Worm (Caenorhabditis elegans) whole organism, L3 larva: Measurements from ENCODE around the gene T04C10.3.

Experiments used
- R02D3.7 ChIP-seq: fragments of 150-350 bp; optimal IDR thresholded peaks from 2 replicates; lab custom pipeline; 2014; ENCODE audit warnings: missing biosample characterization, missing genetic modification characterization
- ZK546.5 ChIP-seq: sonication (generic microtip); optimal IDR thresholded peaks from 2 replicates; lab custom pipeline; 2017; ENCODE audit warnings: missing biosample characterization, missing genetic modification characterization
- aly-2 ChIP-seq: fragments of 150-350 bp; optimal IDR thresholded peaks from 2 replicates; lab custom pipeline; 2014; ENCODE audit warnings: missing biosample characterization, missing genetic modification characterization
- ama-1 ChIP-seq: fragments of 150-350 bp; optimal IDR thresholded peaks from 2 replicates; lab custom pipeline; 2018
- ceh-16 ChIP-seq: sonication (generic microtip); optimal IDR thresholded peaks from 2 replicates; lab custom pipeline; 2017; ENCODE audit warnings: missing biosample characterization, missing genetic modification characterization
- ceh-28 ChIP-seq: fragments of 150-350 bp; optimal IDR thresholded peaks from 2 replicates; lab custom pipeline; 2014; ENCODE audit warnings: missing biosample characterization, missing genetic modification reagents, missing genetic modification characterization
- ceh-82 ChIP-seq: fragments of 150-350 bp; optimal IDR thresholded peaks from 2 replicates; lab custom pipeline; 2014; ENCODE audit warnings: missing biosample characterization, missing genetic modification characterization
- ceh-9 ChIP-seq: sonication (generic microtip); optimal IDR thresholded peaks from 2 replicates; lab custom pipeline; 2018; ENCODE audit warnings: missing biosample characterization, missing genetic modification characterization
- daf-12 ChIP-seq: fragments of 150-350 bp; optimal IDR thresholded peaks from 2 replicates; lab custom pipeline; 2014; ENCODE audit warnings: missing biosample characterization, missing genetic modification reagents, missing genetic modification characterization
- egl-27 ChIP-seq: sonication (generic microtip); optimal IDR thresholded peaks from 4 replicates; lab custom pipeline; 2017; ENCODE audit warnings: missing biosample characterization, missing genetic modification reagents, missing genetic modification characterization
- egl-5 ChIP-seq: fragments of 150-350 bp; optimal IDR thresholded peaks from 2 replicates; lab custom pipeline; 2017; ENCODE audit warnings: missing biosample characterization, missing genetic modification reagents, missing genetic modification characterization, inconsistent platforms
- elt-1 ChIP-seq: fragments of 150-350 bp; optimal IDR thresholded peaks from 2 replicates; lab custom pipeline; 2014; ENCODE audit warnings: missing biosample characterization, missing genetic modification characterization
- elt-3 ChIP-seq, 3 experiments: fragments of 150-350 bp in 1 of 3; sonication (generic microtip) in 2 of 3; optimal IDR thresholded peaks; 2 replicates in 2 of 3; 4 replicates in 1 of 3; lab custom pipeline; 2014 to 2017; ENCODE audit warnings: missing biosample characterization in 3 of 3, missing genetic modification characterization in 3 of 3
- eor-1 ChIP-seq, 2 experiments: fragments of 150-350 bp; optimal IDR thresholded peaks; 2 replicates each; lab custom pipeline; 2014 to 2018; ENCODE audit warnings: missing biosample characterization in 2 of 2, missing genetic modification characterization in 2 of 2
- fkh-10 ChIP-seq: sonication (generic microtip); optimal IDR thresholded peaks from 2 replicates; lab custom pipeline; 2017; ENCODE audit warnings: missing biosample characterization, missing genetic modification reagents, missing genetic modification characterization
- fkh-2 ChIP-seq: fragments of 150-350 bp; optimal IDR thresholded peaks from 2 replicates; lab custom pipeline; 2014; ENCODE audit warnings: missing biosample characterization, missing genetic modification reagents, missing genetic modification characterization
- fos-1 ChIP-seq: fragments of 150-350 bp; optimal IDR thresholded peaks from 2 replicates; lab custom pipeline; 2014; ENCODE audit warnings: missing biosample characterization, missing genetic modification characterization
- hmg-11 ChIP-seq: sonication (generic microtip); optimal IDR thresholded peaks from 2 replicates; lab custom pipeline; 2016; ENCODE audit warnings: missing genetic modification characterization, missing compliant biosample characterization
- jun-1 ChIP-seq: fragments of 150-350 bp; optimal IDR thresholded peaks from 2 replicates; lab custom pipeline; 2014; ENCODE audit warnings: missing biosample characterization, missing genetic modification reagents, missing genetic modification characterization
- lin-15B ChIP-seq: fragments of 150-350 bp; optimal IDR thresholded peaks from 2 replicates; lab custom pipeline; 2014; ENCODE audit warnings: missing biosample characterization, missing genetic modification characterization
- lin-39 ChIP-seq: fragments of 150-350 bp; optimal IDR thresholded peaks from 2 replicates; lab custom pipeline; 2018; ENCODE audit warnings: missing biosample characterization, missing genetic modification reagents, missing genetic modification characterization
- lsy-12 ChIP-seq: sonication (generic microtip); optimal IDR thresholded peaks from 2 replicates; lab custom pipeline; 2016; ENCODE audit warnings: mild to moderate bottlenecking, missing genetic modification characterization, missing compliant biosample characterization
- mdl-1 ChIP-seq: fragments of 150-350 bp; optimal IDR thresholded peaks from 2 replicates; lab custom pipeline; 2014; ENCODE audit warnings: missing biosample characterization, missing genetic modification characterization
- mml-1 ChIP-seq: fragments of 150-350 bp; sonication (generic microtip); optimal IDR thresholded peaks from 3 replicates; lab custom pipeline; 2014; ENCODE audit warnings: missing biosample characterization, missing genetic modification characterization
- nfya-1 ChIP-seq: sonication (generic microtip); optimal IDR thresholded peaks from 2 replicates; lab custom pipeline; 2017; ENCODE audit warnings: missing genetic modification characterization, mild to moderate bottlenecking, missing compliant biosample characterization, antibody characterized with exemption, moderate library complexity; ENCODE audit not compliant: insufficient read depth
- nhr-11 ChIP-seq: fragments of 150-350 bp; optimal IDR thresholded peaks from 2 replicates; lab custom pipeline; 2014; ENCODE audit warnings: missing biosample characterization, missing genetic modification characterization
- nhr-12 ChIP-seq: fragments of 150-350 bp; optimal IDR thresholded peaks from 2 replicates; lab custom pipeline; 2014; ENCODE audit warnings: missing biosample characterization, missing genetic modification characterization
- nhr-23 ChIP-seq: fragments of 150-350 bp; optimal IDR thresholded peaks from 2 replicates; lab custom pipeline; 2014; ENCODE audit warnings: missing biosample characterization, missing genetic modification reagents, missing genetic modification characterization
- nhr-25 ChIP-seq: sonication (generic microtip); optimal IDR thresholded peaks from 2 replicates; lab custom pipeline; 2017; ENCODE audit warnings: missing biosample characterization, missing genetic modification characterization
- nhr-28 ChIP-seq: fragments of 150-350 bp; optimal IDR thresholded peaks from 2 replicates; lab custom pipeline; 2014; ENCODE audit warnings: missing biosample characterization, missing genetic modification characterization
- nhr-43 ChIP-seq: sonication (generic microtip); optimal IDR thresholded peaks from 2 replicates; lab custom pipeline; 2016; ENCODE audit warnings: mild to moderate bottlenecking, missing genetic modification characterization, missing compliant biosample characterization; ENCODE audit not compliant: poor library complexity, severe bottlenecking
- nhr-67 ChIP-seq: fragments of 150-350 bp; optimal IDR thresholded peaks from 2 replicates; lab custom pipeline; 2014; ENCODE audit warnings: missing biosample characterization, missing genetic modification characterization
- nhr-76 ChIP-seq: fragments of 150-350 bp; sonication (generic microtip); optimal IDR thresholded peaks from 5 replicates; lab custom pipeline; 2014; ENCODE audit warnings: missing biosample characterization, missing genetic modification characterization
- nhr-77 ChIP-seq: fragments of 150-350 bp; optimal IDR thresholded peaks from 2 replicates; lab custom pipeline; 2014; ENCODE audit warnings: missing biosample characterization, missing genetic modification characterization
- pha-4 ChIP-seq: fragments of 150-350 bp; optimal IDR thresholded peaks from 2 replicates; lab custom pipeline; 2014; ENCODE audit warnings: missing biosample characterization, missing genetic modification reagents, missing genetic modification characterization
- pqm-1 ChIP-seq: fragments of 150-350 bp; optimal IDR thresholded peaks from 2 replicates; lab custom pipeline; 2017; ENCODE audit warnings: missing biosample characterization, missing genetic modification characterization, inconsistent platforms
- sea-2 ChIP-seq: fragments of 150-350 bp; sonication (generic microtip); optimal IDR thresholded peaks from 4 replicates; lab custom pipeline; 2014; ENCODE audit warnings: missing biosample characterization, missing genetic modification reagents, missing genetic modification characterization
- skn-1 ChIP-seq: fragments of 150-350 bp; optimal IDR thresholded peaks from 2 replicates; lab custom pipeline; 2014; ENCODE audit warnings: missing biosample characterization, missing genetic modification characterization
- tbx-2 ChIP-seq: sonication (generic microtip); optimal IDR thresholded peaks from 2 replicates; lab custom pipeline; 2016; ENCODE audit warnings: mild to moderate bottlenecking, missing genetic modification characterization, missing compliant biosample characterization
- unc-39 ChIP-seq: sonication (generic microtip); optimal IDR thresholded peaks from 4 replicates; lab custom pipeline; 2017; ENCODE audit warnings: missing biosample characterization, missing genetic modification characterization
- unc-62 ChIP-seq: fragments of 150-350 bp; sonication (generic microtip); optimal IDR thresholded peaks from 4 replicates; lab custom pipeline; 2014; ENCODE audit warnings: missing biosample characterization, missing genetic modification reagents, missing genetic modification characterization
- zag-1 ChIP-seq: fragments of 150-350 bp; optimal IDR thresholded peaks from 2 replicates; lab custom pipeline; 2014; ENCODE audit warnings: missing biosample characterization, missing genetic modification characterization
- ztf-11 ChIP-seq: fragments of 150-350 bp; optimal IDR thresholded peaks from 2 replicates; lab custom pipeline; 2014; ENCODE audit warnings: missing biosample characterization, missing genetic modification characterization

T04C10.3 gene

ce11 chrX:14818464-14819259 lies 6.5 kb downstream of the T04C10.3 start, which contains the start of gene epn-1 (continued):
- TF ChIP-seq ceh-82 (tag; lab: Kevin White, UChicago), result peak; percentile 82
- TF ChIP-seq egl-5 (tag; lab: Kevin White, UChicago), result peak; percentile 91
- TF ChIP-seq ceh-28 (tag; lab: Kevin White, UChicago), result peak; percentile 90
- peak; percentile 97 for TF ChIP-seq lin-39 (tag; lab: Kevin White, UChicago)
- no peak for TF ChIP-seq ceh-16 (tag; lab: Kevin White, UChicago)
- peak; percentile 70 for TF ChIP-seq sea-2 (GFP tag; lab: Kevin White, UChicago)
- TF ChIP-seq nhr-67 (tag; lab: Kevin White, UChicago), result no peak
- TF ChIP-seq egl-27 (tag; lab: Kevin White, UChicago), result peak; percentile 92
- no peak for TF ChIP-seq nhr-28 (tag; lab: Kevin White, UChicago)
- TF ChIP-seq tbx-2 (tag; lab: Kevin White, UChicago), result peak; percentile 94
- TF ChIP-seq fos-1 (tag; lab: Kevin White, UChicago), result peak; percentile 76
- peak; percentile 93 for TF ChIP-seq pha-4 (tag; lab: Kevin White, UChicago)
- peak; percentile 94 for TF ChIP-seq nfya-1
- TF ChIP-seq lin-15B (tag; lab: Kevin White, UChicago), result peak; percentile 81
- peak in 2 of 3 experiments; percentile 66 to 73 for TF ChIP-seq elt-3 (tag; optimal IDR thresholded peaks at IDR 0.05; lab: Kevin White, UChicago)
- no peak for TF ChIP-seq aly-2 (tag; lab: Kevin White, UChicago)

ce11 chrX:14819495-14819894 lies 7.3 kb downstream of the T04C10.3 start:
- no peak for TF ChIP-seq fkh-2
- peak; percentile 18 for TF ChIP-seq pha-4 (tag; lab: Kevin White, UChicago)
- TF ChIP-seq nfya-1, result no peak
- peak; percentile 18 for TF ChIP-seq ama-1 (lab: Kevin White, UChicago)
- TF ChIP-seq nhr-25 (tag; lab: Kevin White, UChicago), result peak; percentile 26
- peak; percentile 4 for TF ChIP-seq nhr-43 (tag; lab: Kevin White, UChicago)
- TF ChIP-seq nhr-23 (tag; lab: Kevin White, UChicago), result peak; percentile 33
- TF ChIP-seq lin-39 (tag; lab: Kevin White, UChicago), result peak; percentile 21

- no peak for TF ChIP-seq nhr-76 (tag; lab: Kevin White, UChicago)
- TF ChIP-seq nhr-28 (tag; lab: Kevin White, UChicago), result no peak
- peak; percentile 90 for TF ChIP-seq pha-4 (tag; lab: Kevin White, UChicago)
- TF ChIP-seq mdl-1 (tag; lab: Kevin White, UChicago), result peak; percentile 26
- TF ChIP-seq ceh-16 (tag; lab: Kevin White, UChicago), result no peak
- peak; percentile 51 for TF ChIP-seq jun-1 (tag; lab: Kevin White, UChicago)
- TF ChIP-seq nfya-1, result peak; percentile 80
- TF ChIP-seq nhr-67 (tag; lab: Kevin White, UChicago), result no peak
- TF ChIP-seq sea-2 (GFP tag; lab: Kevin White, UChicago), result no peak
- peak; percentile 81 for TF ChIP-seq lin-39 (tag; lab: Kevin White, UChicago)
- peak; percentile 49 for TF ChIP-seq lin-15B (tag; lab: Kevin White, UChicago)
- TF ChIP-seq zag-1 (tag; lab: Kevin White, UChicago), result no peak
- no peak for TF ChIP-seq nhr-77 (tag; lab: Kevin White, UChicago)
- no peak for TF ChIP-seq fos-1 (tag; lab: Kevin White, UChicago)
- peak; percentile 26 for TF ChIP-seq tbx-2 (tag; lab: Kevin White, UChicago)
- TF ChIP-seq ama-1 (lab: Kevin White, UChicago), result peak; percentile 37
- no peak for TF ChIP-seq fkh-2
- no peak for TF ChIP-seq egl-27 (tag; lab: Kevin White, UChicago)
- peak; percentile 63 for TF ChIP-seq egl-5 (tag; lab: Kevin White, UChicago)
- TF ChIP-seq elt-3 (tag; optimal IDR thresholded peaks at IDR 0.05; lab: Kevin White, UChicago), result no peak
- TF ChIP-seq ztf-11 (tag; lab: Kevin White, UChicago), result no peak
- no peak for TF ChIP-seq ZK546.5 (tag; lab: Kevin White, UChicago)
- TF ChIP-seq elt-1 (tag; lab: Kevin White, UChicago), result no peak
- no peak for TF ChIP-seq nhr-12 (tag; lab: Kevin White, UChicago)
- TF ChIP-seq pqm-1 (tag; lab: Kevin White, UChicago), result peak; percentile 47
- TF ChIP-seq R02D3.7, result no peak
- no peak for TF ChIP-seq nhr-11
- no peak for TF ChIP-seq skn-1 (tag; lab: Kevin White, UChicago)
- TF ChIP-seq mml-1 (tag; lab: Kevin White, UChicago), result no peak
- TF ChIP-seq ceh-82 (tag; lab: Kevin White, UChicago), result no peak
- peak; percentile 22 for TF ChIP-seq nhr-43 (tag; lab: Kevin White, UChicago)
- no peak for TF ChIP-seq lsy-12 (tag; lab: Kevin White, UChicago)
- TF ChIP-seq eor-1 (tag; optimal IDR thresholded peaks at IDR 0.05; lab: Kevin White, UChicago), result no peak
- TF ChIP-seq ceh-9 (tag; lab: Kevin White, UChicago), result no peak
- no peak for TF ChIP-seq unc-39 (tag; lab: Kevin White, UChicago)
- peak; percentile 76 for TF ChIP-seq nhr-25 (tag; lab: Kevin White, UChicago)
- TF ChIP-seq fkh-10, result no peak
- TF ChIP-seq aly-2 (tag; lab: Kevin White, UChicago), result no peak
- TF ChIP-seq daf-12 (tag; lab: Kevin White, UChicago), result no peak
- no peak for TF ChIP-seq unc-62 (GFP tag; lab: Kevin White, UChicago)
- TF ChIP-seq hmg-11 (tag; lab: Kevin White, UChicago), result peak; percentile 81
- peak; percentile 26 for TF ChIP-seq ceh-28 (tag; lab: Kevin White, UChicago)
These were observed 12.4 kb downstream of the T04C10.3 start, which contains the start of gene mbk-1 for ce11 chrX:14824490-14825050. mbk-1 (minus strand) TSS chrX:14824540.
